Worm (Caenorhabditis elegans): ENCODE measurements around the gene set-22.
A peak's percentile ranks its signal among the peaks of the same experiment; 100 is the strongest.

ce11 chrV:10441135-10442024, 4.7 kb downstream of the set-22 start, which contains the start of gene pap-1:
- no peak for TF ChIP-seq nhr-12 (tag; optimal IDR thresholded peaks at IDR 0.05)
- TF ChIP-seq pha-4 (tag; optimal IDR thresholded peaks at IDR 0.05): peak; percentile 3
- TF ChIP-seq ama-1 (optimal IDR thresholded peaks at IDR 0.05): no peak
- TF ChIP-seq nhr-11 (tag; optimal IDR thresholded peaks at IDR 0.05): no peak
- TF ChIP-seq aly-2 (tag; optimal IDR thresholded peaks at IDR 0.05): no peak
- TF ChIP-seq tbx-2 (tag; optimal IDR thresholded peaks at IDR 0.05): no peak
- no peak for TF ChIP-seq elt-3 (tag; optimal IDR thresholded peaks at IDR 0.05)
- TF ChIP-seq egl-27 (tag; optimal IDR thresholded peaks at IDR 0.05): no peak
- no peak for TF ChIP-seq unc-62 (GFP tag; optimal IDR thresholded peaks at IDR 0.05)
- no peak for TF ChIP-seq ZK546.5 (tag; optimal IDR thresholded peaks at IDR 0.05)
- no peak for TF ChIP-seq ceh-82 (tag; optimal IDR thresholded peaks at IDR 0.05)
- TF ChIP-seq mdl-1 (tag; optimal IDR thresholded peaks at IDR 0.05): no peak
- no peak for TF ChIP-seq zag-1 (tag; optimal IDR thresholded peaks at IDR 0.05)

Data from whole organism, L3 larva.